Worm (Caenorhabditis elegans) whole organism, L4/young adult: ENCODE results near the gene eif-2Bgamma.

ENCODE experiments used
- W03F9.2 ChIP-seq: fragments of 150-350 bp; optimal IDR thresholded peaks from 2 replicates; lab custom pipeline; 2014; ENCODE audit warnings: missing biosample characterization, missing genetic modification characterization
- dao-5 ChIP-seq: sonication (generic microtip); optimal IDR thresholded peaks from 2 replicates; lab custom pipeline; 2016; ENCODE audit warnings: missing genotype, missing genetic modification characterization, moderate library complexity, missing compliant biosample characterization
- him-1 ChIP-seq: sonication (generic microtip); optimal IDR thresholded peaks from 2 replicates; lab custom pipeline; 2016; ENCODE audit warnings: missing genotype, missing genetic modification reagents, missing genetic modification characterization, missing compliant biosample characterization

eif-2Bgamma gene

DNA sequence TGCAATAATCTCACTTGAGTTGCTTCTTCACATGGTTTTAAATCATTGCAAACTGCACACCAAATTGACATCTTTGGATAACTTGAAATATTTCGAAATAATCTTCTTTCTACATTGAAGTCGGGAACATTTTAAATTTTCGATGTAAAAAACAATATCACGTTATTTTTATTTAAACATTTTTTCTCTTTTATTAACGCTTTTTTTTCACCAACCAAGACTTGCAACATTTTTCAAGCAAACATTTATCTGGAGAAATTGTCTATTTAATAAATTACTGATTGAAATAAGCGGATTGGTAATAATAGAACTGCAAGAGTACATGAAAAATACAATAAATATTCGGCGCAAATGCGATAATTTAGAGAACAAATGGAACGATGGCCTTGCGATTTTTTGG lies 3.1 kb upstream of the eif-2Bgamma start, which contains the start of gene C15F1.5:
TSS of gene C15F1.5 (minus strand) at position 101 of the 400 bp plus-strand sequence.
- no peak for TF ChIP-seq W03F9.2 (tag; lab: Kevin White, UChicago)
- TF ChIP-seq dao-5, result no peak
- TF ChIP-seq him-1 (tag; lab: Kevin White, UChicago), result no peak

DNA sequence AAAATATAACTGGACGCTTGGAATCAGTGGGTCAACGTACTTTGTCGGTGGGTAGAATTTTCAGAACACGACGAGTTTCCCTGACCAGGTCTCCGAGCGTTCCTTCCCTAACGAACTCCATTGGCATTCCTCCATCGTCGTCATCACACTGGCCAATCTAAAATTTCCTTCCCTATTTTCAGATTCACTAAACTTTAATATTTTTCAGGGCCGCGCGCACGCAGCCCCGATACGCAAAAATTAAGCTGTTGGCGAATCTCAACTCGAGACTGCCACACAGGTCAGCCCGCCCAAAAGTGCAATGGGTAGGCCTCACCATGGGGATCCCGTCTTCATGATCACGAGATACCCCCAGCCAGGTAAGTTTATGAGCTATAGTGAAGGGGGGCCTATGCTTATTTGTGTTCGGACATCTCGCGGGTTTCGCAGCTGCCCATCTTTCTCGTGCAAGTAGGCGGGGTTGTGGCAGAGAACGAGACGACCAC lies 785 bp upstream of the eif-2Bgamma start:
- TF ChIP-seq W03F9.2 (tag; lab: Kevin White, UChicago) (no peak), him-1 (tag; lab: Kevin White, UChicago) (no peak), dao-5 (no peak)

DNA sequence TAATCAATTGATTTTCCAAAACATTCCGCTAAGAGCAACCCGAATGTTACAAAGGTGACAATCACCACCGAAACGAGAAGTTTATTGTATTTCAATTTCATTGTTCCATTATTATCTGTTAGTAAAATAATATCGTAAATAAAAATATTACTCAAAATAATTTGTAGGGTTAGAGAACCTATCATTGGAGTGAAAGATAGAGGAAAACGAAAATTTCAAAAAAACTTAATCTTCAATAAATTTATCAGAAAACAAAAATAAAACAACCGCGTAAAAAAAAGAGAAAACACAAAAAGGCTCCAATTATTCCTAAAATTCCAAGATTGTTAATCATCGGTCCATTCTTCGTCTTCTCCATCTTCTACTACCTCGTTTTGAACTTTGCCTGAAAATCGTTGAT lies 1.9 kb downstream of the eif-2Bgamma start, which contains the start of gene tra-2:
TSS of gene tra-2 (minus strand) at position 101 of the 400 bp plus-strand sequence.
- TF ChIP-seq him-1 (tag; lab: Kevin White, UChicago), result no peak

- TF ChIP-seq him-1 (tag; lab: Kevin White, UChicago) (no peak), W03F9.2 (tag; lab: Kevin White, UChicago) (no peak), dao-5 (no peak)
These were observed 9.3 kb downstream of the eif-2Bgamma start for ce11 chrII:6958136-6958535.

DNA sequence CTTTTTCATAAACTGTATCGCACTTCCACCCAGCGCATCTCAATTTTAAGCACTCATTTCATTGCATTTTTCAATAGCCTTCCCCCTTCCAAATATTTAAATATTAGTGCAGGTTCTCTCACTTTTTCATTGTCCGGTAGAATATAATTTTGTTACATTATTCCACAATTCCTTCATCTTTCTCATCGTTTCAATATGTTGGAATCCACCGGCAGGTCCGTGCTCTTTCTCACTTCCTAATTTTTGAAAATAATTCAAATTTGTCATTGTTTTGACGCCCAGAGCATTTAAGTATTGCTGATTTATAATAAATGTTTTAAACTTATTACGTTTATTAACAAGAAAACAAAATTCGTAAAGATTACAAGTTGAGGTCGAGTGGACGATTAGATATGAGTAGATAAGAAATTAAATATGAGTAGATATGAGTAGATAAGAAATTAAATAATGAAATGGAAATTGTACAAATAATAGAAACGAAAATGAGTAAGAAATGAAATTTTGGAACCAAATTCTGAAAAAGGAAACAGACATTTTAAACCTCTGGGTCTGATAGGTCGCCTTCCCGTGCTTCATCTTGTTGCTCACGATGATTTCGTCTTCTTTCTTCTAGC lies 12.3 kb downstream of the eif-2Bgamma start:
- TF ChIP-seq dao-5, result no peak
- TF ChIP-seq him-1 (tag; lab: Kevin White, UChicago), result no peak
- TF ChIP-seq W03F9.2 (tag; lab: Kevin White, UChicago), result no peak

ce11 chrII:6951250-6951806 lies 16.1 kb downstream of the eif-2Bgamma start, which contains the start of the genes malt-1 and ceh-38:
Gene malt-1, minus strand, starts transcription at chrII:6951300.
Gene ceh-38, plus strand, starts transcription at chrII:6951526.
- TF ChIP-seq dao-5, result peak; percentile 10
- TF ChIP-seq W03F9.2 (tag; lab: Kevin White, UChicago), result peak; percentile 89
- TF ChIP-seq him-1 (tag; lab: Kevin White, UChicago), result peak; percentile 95

DNA sequence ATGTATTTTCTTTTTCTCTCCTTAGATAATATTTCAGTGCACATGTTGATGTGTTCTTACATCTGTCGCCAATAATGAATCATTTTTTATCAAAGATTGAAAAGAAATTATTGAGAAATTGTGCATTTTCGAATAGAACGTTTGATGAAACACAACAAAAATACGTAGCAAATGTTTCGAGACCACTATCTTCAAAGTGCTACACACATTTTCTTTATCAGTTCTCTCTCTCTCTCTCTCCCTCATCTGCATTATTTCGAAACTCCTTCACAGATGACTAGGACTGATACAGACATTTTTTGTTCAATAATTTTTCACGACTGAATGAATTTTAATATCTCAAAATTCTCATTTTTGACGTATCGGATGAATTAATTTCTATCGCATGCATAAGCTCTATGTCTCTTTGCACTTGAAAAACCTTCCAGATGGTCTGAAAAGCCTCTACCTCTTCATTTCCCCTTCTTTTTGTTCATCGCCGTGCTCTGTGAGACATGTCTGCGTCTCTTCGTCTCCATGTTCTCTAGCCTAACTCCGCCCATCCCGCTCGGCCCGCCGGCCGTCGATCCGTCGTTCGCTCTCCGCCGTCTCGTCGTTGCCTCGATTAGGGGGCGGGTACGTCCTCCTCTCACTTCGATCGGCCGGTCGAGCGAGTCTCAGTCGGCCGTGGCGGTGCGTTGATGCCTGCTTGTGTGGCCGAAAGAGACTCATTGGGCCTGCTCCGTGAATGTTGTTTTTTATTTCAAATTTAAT lies 24.0 kb downstream of the eif-2Bgamma start:
- no peak for TF ChIP-seq W03F9.2 (tag; lab: Kevin White, UChicago)
- peak; percentile 33 for TF ChIP-seq him-1 (tag; lab: Kevin White, UChicago)

DNA sequence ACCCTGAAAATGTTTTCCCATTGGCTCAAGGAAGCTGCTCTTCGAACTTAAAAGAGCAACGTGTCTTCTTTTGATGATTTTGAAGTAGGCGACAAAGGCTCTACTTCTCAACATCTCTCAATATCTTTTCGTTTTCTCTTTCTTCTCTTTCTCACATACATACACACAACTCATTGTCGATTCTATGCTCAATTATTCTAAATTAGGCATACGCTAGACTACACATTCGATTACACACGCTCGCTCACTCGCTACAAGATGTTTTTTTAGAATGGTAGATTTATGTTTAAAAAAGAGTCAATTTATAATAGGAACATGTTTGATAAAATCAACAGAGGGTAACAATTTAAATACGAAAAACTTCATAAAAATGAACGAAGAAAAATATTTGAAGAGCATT lies 25.9 kb downstream of the eif-2Bgamma start:
- TF ChIP-seq dao-5, result no peak
- no peak for TF ChIP-seq him-1 (tag; lab: Kevin White, UChicago)
- no peak for TF ChIP-seq W03F9.2 (tag; lab: Kevin White, UChicago)

DNA sequence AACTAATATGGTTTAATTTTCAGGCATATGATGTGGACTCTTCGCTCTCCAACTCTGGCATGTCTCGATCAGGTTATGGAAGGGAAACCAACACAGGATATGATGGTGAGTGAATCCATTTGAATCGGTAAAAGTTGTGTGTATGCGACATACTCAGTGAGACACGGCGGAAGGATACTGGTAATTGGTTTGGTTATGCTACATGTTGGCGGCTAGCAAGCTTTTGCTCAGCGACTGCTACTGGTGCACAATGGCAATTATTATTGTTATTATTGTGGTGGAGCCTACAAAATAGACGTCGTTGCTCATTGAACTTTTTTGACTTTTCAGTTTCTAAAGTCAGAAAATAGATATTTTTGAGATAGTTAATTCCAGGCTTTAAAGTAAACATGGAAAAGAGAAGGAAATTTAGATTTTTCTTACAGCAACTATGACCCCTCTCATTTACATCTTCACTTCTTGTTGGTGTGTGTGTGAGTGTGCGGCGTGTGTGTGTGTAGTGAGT lies 26.7 kb downstream of the eif-2Bgamma start:
- TF ChIP-seq dao-5 (no peak), W03F9.2 (tag; lab: Kevin White, UChicago) (no peak), him-1 (tag; lab: Kevin White, UChicago) (no peak)

DNA sequence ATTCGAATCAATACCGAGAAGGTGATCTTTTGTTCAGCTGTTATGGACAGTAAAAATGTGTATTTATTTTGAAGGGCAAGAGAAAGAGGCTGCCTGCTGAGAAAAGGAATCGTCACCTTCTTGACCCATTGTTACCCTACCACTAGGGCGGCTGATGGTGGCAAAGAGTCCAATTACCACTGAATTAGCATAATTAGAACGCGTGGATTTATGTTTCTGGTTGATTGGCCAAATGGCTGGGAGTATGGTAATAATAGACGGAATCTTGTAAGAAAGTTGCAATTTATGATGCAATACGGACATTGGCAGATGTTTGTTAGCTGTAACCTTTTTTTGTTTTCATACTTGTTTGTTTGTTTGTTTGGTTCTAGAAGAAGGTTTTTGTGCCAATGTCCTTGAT lies 27.6 kb downstream of the eif-2Bgamma start:
- TF ChIP-seq W03F9.2 (tag; lab: Kevin White, UChicago), result no peak

DNA sequence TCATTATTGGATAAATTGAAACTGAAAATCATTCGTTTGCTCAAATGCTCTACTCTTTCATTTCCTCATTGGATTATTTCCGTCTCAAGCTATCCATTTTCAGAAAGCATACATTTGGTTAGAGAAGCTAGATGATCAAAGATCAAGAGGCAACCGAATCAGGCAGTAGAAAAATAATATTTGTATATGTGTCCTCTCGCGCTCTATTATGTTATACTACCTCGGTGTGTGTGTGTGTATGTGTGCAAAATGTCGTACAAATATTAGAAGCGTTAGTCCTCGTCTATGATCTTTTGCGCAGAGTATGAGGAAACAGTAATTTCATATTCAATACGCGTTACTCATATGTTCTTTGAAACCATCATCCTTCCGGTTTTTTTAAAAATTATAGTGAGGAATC lies 30.4 kb downstream of the eif-2Bgamma start:
- TF ChIP-seq dao-5, result no peak
- TF ChIP-seq W03F9.2 (tag; lab: Kevin White, UChicago), result no peak
- TF ChIP-seq him-1 (tag; lab: Kevin White, UChicago), result no peak

DNA sequence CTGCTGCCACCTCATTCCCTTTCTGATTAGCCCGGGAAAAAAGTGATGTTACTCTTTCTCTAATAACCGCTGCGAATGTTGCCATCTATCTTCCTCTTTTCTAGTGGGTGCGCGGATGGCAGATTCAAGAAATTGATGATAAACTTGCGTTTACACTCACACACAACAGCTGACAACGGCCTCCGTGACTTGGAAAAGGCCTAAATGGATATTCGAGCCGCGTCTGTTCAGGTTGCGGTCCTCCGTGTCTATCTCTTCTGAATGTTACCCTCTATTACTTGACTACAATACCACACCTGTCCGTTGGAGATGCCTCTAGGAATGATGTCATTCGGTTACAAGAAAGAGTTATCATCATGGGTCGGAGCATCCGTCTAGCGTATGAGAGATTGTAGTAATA lies 30.9 kb downstream of the eif-2Bgamma start:
- TF ChIP-seq W03F9.2 (tag; lab: Kevin White, UChicago) (no peak), dao-5 (no peak), him-1 (tag; lab: Kevin White, UChicago) (no peak)

DNA sequence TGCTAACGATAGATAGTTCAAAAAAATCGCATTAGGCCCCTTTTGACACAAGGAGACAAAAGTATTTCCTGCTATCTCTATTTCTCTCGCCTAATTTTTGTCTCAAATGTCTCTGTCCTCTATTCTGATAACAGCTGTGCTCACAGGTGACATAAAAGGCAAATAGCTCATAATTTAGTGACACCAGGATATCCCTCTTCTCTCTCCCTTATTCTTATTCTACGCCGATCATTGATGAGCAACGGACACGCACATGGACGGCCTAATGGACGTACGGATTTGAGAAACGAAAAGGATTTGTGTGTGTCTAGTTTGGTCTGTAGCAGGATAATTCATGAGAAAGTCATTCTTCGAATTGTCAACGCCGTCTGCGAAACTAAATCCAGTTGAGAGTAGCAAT lies 31.5 kb downstream of the eif-2Bgamma start:
- TF ChIP-seq W03F9.2 (tag; lab: Kevin White, UChicago) (no peak), him-1 (tag; lab: Kevin White, UChicago) (no peak), dao-5 (no peak)

DNA sequence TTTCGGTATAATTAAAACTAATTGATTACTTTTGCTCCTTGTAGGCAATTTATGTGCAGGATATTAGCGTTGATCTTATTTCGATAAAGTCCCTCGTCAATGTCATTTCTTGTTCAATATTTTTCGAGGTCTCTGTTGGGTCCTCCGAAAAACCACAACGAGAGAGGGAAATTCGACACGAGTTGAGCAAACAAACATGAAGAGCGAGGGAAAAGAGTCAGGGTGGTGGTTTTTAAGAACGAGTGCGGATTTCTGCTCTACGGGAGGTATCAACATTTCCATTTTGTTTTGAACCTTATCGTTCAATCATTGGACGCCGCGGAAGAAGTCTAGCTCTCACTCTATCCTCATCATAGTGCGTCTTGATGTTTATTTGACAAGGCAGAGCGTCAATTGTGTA lies 32.7 kb downstream of the eif-2Bgamma start:
- TF ChIP-seq him-1 (tag; lab: Kevin White, UChicago) (no peak), dao-5 (no peak), W03F9.2 (tag; lab: Kevin White, UChicago) (no peak)
